Fruit fly (Drosophila melanogaster): ENCODE data around the gene CG33235.

Gene CG33235

DNA sequence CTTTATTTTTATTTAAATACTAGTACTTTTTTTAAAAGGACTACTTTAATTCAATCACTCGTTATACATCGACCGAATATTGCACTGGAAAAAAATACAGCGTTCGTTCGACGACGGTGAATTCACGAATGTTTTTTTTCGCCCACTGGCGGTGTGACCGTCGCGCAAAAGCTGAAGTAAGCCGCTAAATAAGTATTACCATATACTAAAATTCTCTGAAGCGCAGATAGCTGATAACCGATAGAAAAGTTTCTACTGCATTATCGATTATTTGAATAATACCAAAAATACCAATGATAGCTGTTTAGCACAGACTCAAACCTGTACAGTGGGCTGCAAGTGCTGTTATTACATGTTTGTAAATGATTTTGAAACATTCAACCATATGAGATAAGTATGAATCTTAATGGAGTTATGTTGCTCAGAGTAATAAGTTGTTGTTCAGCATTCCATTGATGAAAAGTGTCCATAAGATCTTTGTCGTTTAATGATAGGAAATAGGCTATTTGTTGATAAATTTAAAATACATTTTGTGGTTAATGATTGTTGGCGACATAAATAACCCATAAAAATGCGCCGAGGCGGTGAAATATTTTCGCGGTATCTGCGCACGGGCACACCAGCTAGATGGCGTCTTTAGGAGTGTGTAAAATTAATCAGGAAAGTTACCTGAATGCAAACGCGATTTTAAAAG, 37.0 kb downstream of the CG33235 start, which contains the start of the genes Evi5 and HP5 (continued):
- TF ChIP-seq sage (GFP tag; optimal IDR thresholded peaks at IDR 0.05) (no peak), Hnf4 (GFP tag; optimal IDR thresholded peaks at IDR 0.05) (peak; percentile 31), HLH106 (tag; optimal IDR thresholded peaks at IDR 0.05) (peak; percentile 52), psq (GFP tag; optimal IDR thresholded peaks at IDR 0.05) (no peak), CG9705 (GFP tag; optimal IDR thresholded peaks at IDR 0.05) (no peak), sv (GFP tag; optimal IDR thresholded peaks at IDR 0.05) (peak; percentile 25), pan (optimal IDR thresholded peaks at IDR 0.05) (no peak), Sp1 (GFP tag; optimal IDR thresholded peaks at IDR 0.05) (peak; percentile 20), lola (GFP tag; optimal IDR thresholded peaks at IDR 0.05) (no peak)

DNA sequence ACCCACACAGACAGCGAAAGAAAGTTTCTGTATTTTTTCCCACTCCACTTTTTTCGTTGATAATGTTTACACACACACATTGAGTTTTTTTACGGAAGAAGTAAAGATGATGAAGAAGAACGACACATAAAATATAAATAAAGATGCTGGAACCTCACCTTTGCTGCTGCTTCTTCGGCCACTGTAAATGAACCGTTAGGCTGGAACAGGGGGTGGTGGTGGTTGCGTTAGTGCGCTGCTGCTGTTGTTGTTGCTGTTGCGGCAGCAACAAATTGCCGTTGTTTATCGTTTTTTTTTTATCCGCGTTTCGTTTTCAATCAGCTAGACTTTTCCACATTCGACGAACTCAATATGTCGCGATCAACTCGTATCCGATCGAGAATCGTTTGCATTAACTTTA, 37.7 kb downstream of the CG33235 start:
- no peak for TF ChIP-seq rgr (GFP tag; optimal IDR thresholded peaks at IDR 0.05)
- no peak for TF ChIP-seq CrebA (GFP tag; optimal IDR thresholded peaks at IDR 0.05; ENCODE audit: borderline replicate concordance)
- TF ChIP-seq Hr83 (GFP tag; optimal IDR thresholded peaks at IDR 0.05; ENCODE audit: poor library complexity, severe bottlenecking): no peak
- TF ChIP-seq OdsH (GFP tag; optimal IDR thresholded peaks at IDR 0.05): no peak
- no peak for TF ChIP-seq Mio (GFP tag; optimal IDR thresholded peaks at IDR 0.05)
- no peak for TF ChIP-seq Hnf4 (GFP tag; optimal IDR thresholded peaks at IDR 0.05)
- no peak for TF ChIP-seq jim (GFP tag; optimal IDR thresholded peaks at IDR 0.05)
- TF ChIP-seq CG32264 (GFP tag; optimal IDR thresholded peaks at IDR 0.05): no peak
- TF ChIP-seq Abd-B (GFP tag; optimal IDR thresholded peaks at IDR 0.05): no peak
- TF ChIP-seq GATAd (GFP tag; optimal IDR thresholded peaks at IDR 0.05): no peak
- TF ChIP-seq Dif (GFP tag; optimal IDR thresholded peaks at IDR 0.05; ENCODE audit: partially characterized antibody): no peak

- peak; percentile 78 for TF ChIP-seq rgr (GFP tag; optimal IDR thresholded peaks at IDR 0.05)
- no peak for TF ChIP-seq usp (GFP tag; optimal IDR thresholded peaks at IDR 0.05)
- no peak for TF ChIP-seq dl (GFP tag; optimal IDR thresholded peaks at IDR 0.05; ENCODE audit: insufficient read depth in 1 of 2, partially characterized antibody in 2 of 2)
- TF ChIP-seq GATAd (GFP tag; optimal IDR thresholded peaks at IDR 0.05): no peak
- no peak for TF ChIP-seq N (GFP tag; optimal IDR thresholded peaks at IDR 0.05)
- peak; percentile 57 for TF ChIP-seq OdsH (GFP tag; optimal IDR thresholded peaks at IDR 0.05)
- peak; percentile 52 for TF ChIP-seq HLH106 (tag; optimal IDR thresholded peaks at IDR 0.05)
- no peak for TF ChIP-seq CrebA (GFP tag; optimal IDR thresholded peaks at IDR 0.05; ENCODE audit: borderline replicate concordance)
- TF ChIP-seq foxo (GFP tag; optimal IDR thresholded peaks at IDR 0.05): peak in 1 of 2 experiments; percentile 79
- TF ChIP-seq h (GFP tag; optimal IDR thresholded peaks at IDR 0.05): peak; percentile 78
- TF ChIP-seq woc (GFP tag; optimal IDR thresholded peaks at IDR 0.05): peak; percentile 65
- TF ChIP-seq Vsx2 (GFP tag; optimal IDR thresholded peaks at IDR 0.05; ENCODE audit: partially characterized antibody): no peak
- TF ChIP-seq sage (GFP tag; optimal IDR thresholded peaks at IDR 0.05): no peak
- no peak for TF ChIP-seq jim (GFP tag; optimal IDR thresholded peaks at IDR 0.05)
- TF ChIP-seq brk (GFP tag; optimal IDR thresholded peaks at IDR 0.05): no peak
- TF ChIP-seq psq (GFP tag; optimal IDR thresholded peaks at IDR 0.05): peak; percentile 77
- TF ChIP-seq Dif (GFP tag; optimal IDR thresholded peaks at IDR 0.05; ENCODE audit: partially characterized antibody): no peak
- no peak for TF ChIP-seq Myc (optimal IDR thresholded peaks at IDR 0.05)
- TF ChIP-seq dsf (GFP tag; optimal IDR thresholded peaks at IDR 0.05; ENCODE audit: borderline replicate concordance): no peak
- peak; percentile 44 for TF ChIP-seq br (GFP tag; optimal IDR thresholded peaks at IDR 0.05)
- no peak for TF ChIP-seq Jra (GFP tag; optimal IDR thresholded peaks at IDR 0.05)
- no peak for TF ChIP-seq Dfd (GFP tag; optimal IDR thresholded peaks at IDR 0.05)
- no peak for TF ChIP-seq Hr78 (GFP tag; optimal IDR thresholded peaks at IDR 0.05)
- peak; percentile 83 for TF ChIP-seq fru (GFP tag; optimal IDR thresholded peaks at IDR 0.05)
- TF ChIP-seq Mio (GFP tag; optimal IDR thresholded peaks at IDR 0.05): no peak
- TF ChIP-seq Hnf4 (GFP tag; optimal IDR thresholded peaks at IDR 0.05): peak; percentile 60
- TF ChIP-seq CG9705 (GFP tag; optimal IDR thresholded peaks at IDR 0.05): no peak
- TF ChIP-seq Abd-B (GFP tag; optimal IDR thresholded peaks at IDR 0.05): no peak
- peak; percentile 21 for TF ChIP-seq Sp1 (GFP tag; optimal IDR thresholded peaks at IDR 0.05)
- TF ChIP-seq CG32264 (GFP tag; optimal IDR thresholded peaks at IDR 0.05): peak; percentile 7
- TF ChIP-seq pan (optimal IDR thresholded peaks at IDR 0.05): no peak
- TF ChIP-seq Hr83 (GFP tag; optimal IDR thresholded peaks at IDR 0.05; ENCODE audit: poor library complexity, severe bottlenecking): no peak
- TF ChIP-seq ey (GFP tag; optimal IDR thresholded peaks at IDR 0.05): peak; percentile 69
- no peak for TF ChIP-seq tai (GFP tag; optimal IDR thresholded peaks at IDR 0.05)
- peak; percentile 4 for TF ChIP-seq sv (GFP tag; optimal IDR thresholded peaks at IDR 0.05)
These were observed 38.5 kb downstream of the CG33235 start for dm6 chrX:11452846-11453391.
